Fruit fly (Drosophila melanogaster): ENCODE results near the gene CG34132.

The CG34132 gene

DNA sequence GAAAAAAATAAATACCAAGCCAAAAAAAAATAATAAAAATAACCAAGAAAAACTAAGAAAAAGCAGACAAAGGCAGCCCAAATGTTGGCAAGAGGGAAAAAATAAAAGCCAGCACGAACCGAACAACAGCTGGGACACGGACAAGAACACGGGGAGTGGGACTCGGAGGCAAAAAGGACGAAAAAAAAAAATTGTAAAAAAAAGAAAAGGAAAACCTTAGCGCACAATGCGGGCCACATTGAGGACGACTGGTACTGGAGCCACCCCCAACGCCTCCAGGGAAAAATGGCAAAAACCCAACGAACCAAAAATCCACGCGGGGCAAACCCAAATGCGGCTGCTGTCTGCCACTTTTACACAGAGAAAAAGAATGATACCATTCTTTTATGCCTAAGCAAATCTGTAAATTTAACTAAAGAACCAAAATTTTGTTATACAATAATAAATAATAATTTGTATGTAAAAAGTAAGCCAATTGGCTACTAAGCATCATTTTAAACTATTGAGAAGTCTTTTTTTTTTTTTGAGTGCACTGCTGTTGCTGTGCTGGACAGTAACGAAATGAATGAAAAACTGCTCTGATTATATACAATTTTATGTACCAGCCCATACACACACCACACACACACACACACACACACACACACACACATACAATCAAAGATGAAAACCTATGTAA lies 46.9 kb downstream of the CG34132 start (continued):
- peak; percentile 10 for TF ChIP-seq CG10274 (GFP tag; optimal IDR thresholded peaks at IDR 0.05)
- peak; percentile 74 for TF ChIP-seq ci (GFP tag; IDR thresholded peaks at IDR 0.05)
- peak; percentile 85 for TF ChIP-seq CG14441 (GFP tag; IDR thresholded peaks at IDR 0.05)
- TF ChIP-seq BtbVII (GFP tag; optimal IDR thresholded peaks at IDR 0.05): peak; percentile 83
- TF ChIP-seq CG12391 (tag; optimal IDR thresholded peaks at IDR 0.05): peak; percentile 54
- peak; percentile 20; the same call in 1 of the 2 replicates for TF ChIP-seq peb (GFP tag; IDR thresholded peaks at IDR 0.05)
- TF ChIP-seq Myb (GFP tag; optimal IDR thresholded peaks at IDR 0.05): no peak
- peak; percentile 73 for TF ChIP-seq CG4730 (GFP tag; IDR thresholded peaks at IDR 0.05)
- TF ChIP-seq CG5180 (GFP tag; optimal IDR thresholded peaks at IDR 0.05): peak; percentile 66
- TF ChIP-seq CG4820 (GFP tag; optimal IDR thresholded peaks at IDR 0.05): peak; percentile 30
- no peak for TF ChIP-seq tna (GFP tag; IDR thresholded peaks at IDR 0.05; ENCODE audit: partially characterized antibody)
- TF ChIP-seq Jarid2 (GFP tag; optimal IDR thresholded peaks at IDR 0.05): peak; percentile 33
- TF ChIP-seq CG15479 (GFP tag; optimal IDR thresholded peaks at IDR 0.05): no peak
- peak; percentile 72 for TF ChIP-seq CG12104 (GFP tag; optimal IDR thresholded peaks at IDR 0.05)
- TF ChIP-seq sug (tag; optimal IDR thresholded peaks at IDR 0.05): peak; percentile 74
- TF ChIP-seq HLHmδ (GFP tag; optimal IDR thresholded peaks at IDR 0.05): no peak
- no peak for TF ChIP-seq aop (GFP tag; IDR thresholded peaks at IDR 0.05)
- TF ChIP-seq CkIIα-i1 (GFP tag; IDR thresholded peaks at IDR 0.05): no peak
- no peak for TF ChIP-seq Ets97D (GFP tag; optimal IDR thresholded peaks at IDR 0.05)
- TF ChIP-seq Mrtf (GFP tag; IDR thresholded peaks at IDR 0.05): peak; percentile 65; the same call in 1 of the 3 replicates
- TF ChIP-seq CG12659 (GFP tag; optimal IDR thresholded peaks at IDR 0.05): peak; percentile 52
- TF ChIP-seq CG18619 (GFP tag; optimal IDR thresholded peaks at IDR 0.05): peak; percentile 61
- peak; percentile 2 for TF ChIP-seq Nf-YB (GFP tag; optimal IDR thresholded peaks at IDR 0.05)
- peak; percentile 15 for TF ChIP-seq Chrac-16 (GFP tag; optimal IDR thresholded peaks at IDR 0.05)
- peak; percentile 71 for TF ChIP-seq sob (GFP tag; IDR thresholded peaks at IDR 0.05)
- peak; percentile 76 for TF ChIP-seq Ptx1 (GFP tag; IDR thresholded peaks at IDR 0.05)
- TF ChIP-seq bsh (GFP tag; optimal IDR thresholded peaks at IDR 0.05): peak in 1 of 2 experiments; percentile 48
- no peak for TF ChIP-seq hb (GFP tag; IDR thresholded peaks at IDR 0.05; ENCODE audit: partially characterized antibody)
- TF ChIP-seq CG8765 (GFP tag; IDR thresholded peaks at IDR 0.05): peak; percentile 52; the same call in 1 of the 2 replicates
- TF ChIP-seq B-H2 (GFP tag; optimal IDR thresholded peaks at IDR 0.05): peak; percentile 39
- TF ChIP-seq HLH4C (GFP tag; IDR thresholded peaks at IDR 0.05; ENCODE audit: partially characterized antibody): no peak
- peak; percentile 29 for TF ChIP-seq CG3995 (GFP tag; optimal IDR thresholded peaks at IDR 0.05)
- TF ChIP-seq Camta (GFP tag; optimal IDR thresholded peaks at IDR 0.05): no peak
- TF ChIP-seq CG12942 (GFP tag; optimal IDR thresholded peaks at IDR 0.05): no peak
- peak; percentile 81 for TF ChIP-seq Fer2 (tag; optimal IDR thresholded peaks at IDR 0.05)
- no peak for TF ChIP-seq CG6791 (GFP tag; IDR thresholded peaks at IDR 0.05; ENCODE audit: partially characterized antibody)
- TF ChIP-seq zen2 (GFP tag; IDR thresholded peaks at IDR 0.05; ENCODE audit: partially characterized antibody): no peak
- TF ChIP-seq CG15073 (GFP tag; optimal IDR thresholded peaks at IDR 0.05): no peak
- TF ChIP-seq CG11093 (GFP tag; IDR thresholded peaks at IDR 0.05): peak; percentile 64; the same call in 1 of the 3 replicates
- TF ChIP-seq ase (GFP tag; IDR thresholded peaks at IDR 0.05): peak; percentile 73; the same call in 2 of the 3 replicates
- no peak for TF ChIP-seq pan (optimal IDR thresholded peaks at IDR 0.05)
- TF ChIP-seq pan (GFP tag; optimal IDR thresholded peaks at IDR 0.05 in 1 of 2, IDR thresholded peaks at IDR 0.05 in 1 of 2): peak in 1 of 2 experiments; percentile 86
- no peak for TF ChIP-seq fru (optimal IDR thresholded peaks at IDR 0.05)
- peak; percentile 23; the same call in 1 of the 2 replicates for TF ChIP-seq CG32767 (GFP tag; IDR thresholded peaks at IDR 0.05)
- TF ChIP-seq nau (GFP tag; optimal IDR thresholded peaks at IDR 0.05): peak; percentile 55
- TF ChIP-seq Mes4 (GFP tag; optimal IDR thresholded peaks at IDR 0.05): no peak
- peak; percentile 72 for TF ChIP-seq Blimp-1 (GFP tag; optimal IDR thresholded peaks at IDR 0.05)
- TF ChIP-seq ken (GFP tag; IDR thresholded peaks at IDR 0.05): 0 out of 3 replicates have a peak, but pooled peaks have one; percentile 34
- peak; percentile 56 for TF ChIP-seq H2.0 (GFP tag; IDR thresholded peaks at IDR 0.05)

Data from whole organism, embryonic.